Worm (Caenorhabditis elegans): ENCODE data around the gene K11D12.12.

DNA sequence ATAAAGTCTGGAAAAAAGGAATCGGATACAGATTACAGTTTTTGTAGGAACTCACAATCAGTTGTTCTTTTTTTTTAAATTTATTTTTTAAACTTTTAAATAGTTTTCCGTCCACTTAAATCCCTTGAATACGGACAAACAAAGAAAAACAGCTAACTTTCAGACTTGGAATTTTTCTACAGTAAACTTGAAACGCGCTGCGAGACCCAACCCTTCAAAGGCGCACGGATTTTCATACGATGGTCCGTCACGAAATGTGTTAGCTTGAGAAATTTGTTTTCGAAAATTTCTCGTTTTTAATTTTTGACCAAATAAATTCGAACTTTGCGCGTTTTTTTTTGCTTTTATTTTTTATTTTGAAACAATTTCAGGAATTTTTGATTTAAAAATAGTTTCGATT, 5.5 kb upstream of the K11D12.12 start:
- TF ChIP-seq unc-62 (GFP tag; optimal IDR thresholded peaks at IDR 0.05 in 1 of 2), result no peak
- no peak for TF ChIP-seq unc-62 (tag; optimal IDR thresholded peaks at IDR 0.05)
- no peak for TF ChIP-seq ZK546.5 (tag; optimal IDR thresholded peaks at IDR 0.05)
- no peak for TF ChIP-seq jun-1 (tag; optimal IDR thresholded peaks at IDR 0.05)
- no peak for TF ChIP-seq lim-7 (GFP tag; IDR thresholded peaks at IDR 0.05)
- no peak for TF ChIP-seq dve-1 (tag; optimal IDR thresholded peaks at IDR 0.05; ENCODE audit: insufficient read depth)
- no peak for TF ChIP-seq lin-13 (GFP tag; optimal IDR thresholded peaks at IDR 0.05)
- no peak for TF ChIP-seq lin-15B (tag; optimal IDR thresholded peaks at IDR 0.05)
